Fruit fly (Drosophila melanogaster) whole organism, embryonic: ENCODE measurements around the gene CG5107.

Experiments
- ATbp ChIP-seq: fragments of 200-800 bp; sonication (Bioruptor generic); optimal IDR thresholded peaks from 2 replicates; lab custom pipeline; 2017; ENCODE audit warnings: missing biosample characterization, mild to moderate bottlenecking, missing genetic modification characterization, missing genetic modification reagents
- C15 ChIP-seq: fragments of 200-800 bp; sonication (Bioruptor generic); IDR thresholded peaks from 3 replicates; pipeline ENCODE4 v1.3.6; 2022; ENCODE audit warnings: missing biosample characterization, missing genetic modification characterization
- CG1024 ChIP-seq: fragments of 200-800 bp; sonication (Bioruptor generic); IDR thresholded peaks from 2 replicates; pipeline ENCODE4 v1.3.6; 2022; ENCODE audit warnings: missing biosample characterization, missing genetic modification characterization
- CG11695 ChIP-seq: fragments of 200-800 bp; sonication (Bioruptor generic); IDR thresholded peaks from 3 replicates; pipeline ENCODE4 v1.3.6; 2022; ENCODE audit warnings: missing biosample characterization, missing genetic modification characterization
- CG15479 ChIP-seq: fragments of 200-800 bp; sonication (Bioruptor generic); optimal IDR thresholded peaks from 3 replicates; lab custom pipeline; 2019; ENCODE audit warnings: missing biosample characterization, mild to moderate bottlenecking, missing genetic modification characterization, moderate library complexity
- CG1832 ChIP-seq: fragments of 200-800 bp; sonication (Bioruptor generic); optimal IDR thresholded peaks from 2 replicates; lab custom pipeline; 2017; ENCODE audit warnings: missing biosample characterization, mild to moderate bottlenecking, missing genetic modification characterization, inconsistent platforms
- CG18619 ChIP-seq: fragments of 200-800 bp; sonication (Bioruptor generic); optimal IDR thresholded peaks from 3 replicates; lab custom pipeline; 2017; ENCODE audit warnings: missing biosample characterization, mild to moderate bottlenecking, missing genetic modification characterization
- CG2129 ChIP-seq: fragments of 200-800 bp; sonication (Bioruptor generic); IDR thresholded peaks from 2 replicates; pipeline ENCODE4 v1.3.6; 2022; ENCODE audit warnings: missing biosample characterization, missing genetic modification characterization; ENCODE audit not compliant: partially characterized antibody
- CG2712 ChIP-seq: fragments of 200-800 bp; optimal IDR thresholded peaks from 3 replicates; lab custom pipeline; 2019; ENCODE audit warnings: missing biosample characterization, mild to moderate bottlenecking, missing genetic modification characterization, moderate library complexity
- CG31365 ChIP-seq: fragments of 200-800 bp; sonication (Bioruptor generic); optimal IDR thresholded peaks from 2 replicates; lab custom pipeline; 2018; ENCODE audit warnings: missing biosample characterization, mild to moderate bottlenecking, missing genetic modification characterization
- CG31388 ChIP-seq: fragments of 200-800 bp; sonication (Bioruptor generic); optimal IDR thresholded peaks from 2 replicates; lab custom pipeline; 2016; ENCODE audit warnings: missing biosample characterization, missing genetic modification characterization
- CG3163 ChIP-seq: fragments of 200-800 bp; sonication (Bioruptor generic); optimal IDR thresholded peaks from 3 replicates; lab custom pipeline; 2016; ENCODE audit warnings: missing biosample characterization, missing genetic modification characterization
- CG32532 ChIP-seq: fragments of 200-800 bp; sonication (Bioruptor generic); IDR thresholded peaks from 2 replicates; pipeline ENCODE4 v1.3.6; 2022; ENCODE audit warnings: missing biosample characterization, missing genetic modification characterization
- CG3838 ChIP-seq: fragments of 200-800 bp; sonication (Bioruptor generic); optimal IDR thresholded peaks from 3 replicates; lab custom pipeline; 2016; ENCODE audit warnings: missing biosample characterization, missing genetic modification characterization
- CG3995 ChIP-seq: fragments of 200-800 bp; sonication (Bioruptor generic); optimal IDR thresholded peaks from 3 replicates; lab custom pipeline; 2016; ENCODE audit warnings: missing biosample characterization, missing genetic modification characterization
- CG4404 ChIP-seq: fragments of 200-800 bp; sonication (Bioruptor generic); IDR thresholded peaks from 2 replicates; pipeline ENCODE4 v1.3.6; 2022; ENCODE audit warnings: missing biosample characterization, missing genetic modification characterization
- CG4854 ChIP-seq: fragments of 200-800 bp; sonication (Bioruptor generic); optimal IDR thresholded peaks from 2 replicates; lab custom pipeline; 2016; ENCODE audit warnings: missing biosample characterization, missing genetic modification characterization, inconsistent platforms
- CG6254 ChIP-seq: fragments of 200-800 bp; sonication (Bioruptor generic); optimal IDR thresholded peaks from 3 replicates; lab custom pipeline; 2017; ENCODE audit warnings: mild to moderate bottlenecking, missing biosample characterization, missing genetic modification reagents, missing genetic modification characterization
- CG7928 ChIP-seq: fragments of 200-800 bp; sonication (Bioruptor generic); optimal IDR thresholded peaks from 2 replicates; lab custom pipeline; 2017; ENCODE audit warnings: missing biosample characterization, mild to moderate bottlenecking, missing genetic modification characterization
- CG8359 ChIP-seq: fragments of 200-800 bp; sonication (Bioruptor generic); optimal IDR thresholded peaks from 2 replicates; lab custom pipeline; 2017; ENCODE audit warnings: missing biosample characterization, mild to moderate bottlenecking, missing genetic modification characterization, borderline replicate concordance
- CG8388 ChIP-seq: fragments of 200-800 bp; sonication (Bioruptor generic); optimal IDR thresholded peaks from 2 replicates; lab custom pipeline; 2019; ENCODE audit warnings: missing biosample characterization, mild to moderate bottlenecking, missing genetic modification characterization, moderate library complexity
- CG9876 ChIP-seq: fragments of 200-800 bp; sonication (Bioruptor generic); optimal IDR thresholded peaks from 2 replicates; lab custom pipeline; 2016; ENCODE audit warnings: missing biosample characterization, missing genetic modification characterization
- Dp ChIP-seq: fragments of 200-800 bp; sonication (Bioruptor generic); optimal IDR thresholded peaks from 2 replicates; lab custom pipeline; 2018; ENCODE audit warnings: missing biosample characterization, mild to moderate bottlenecking, missing genetic modification characterization, moderate library complexity
- Gug ChIP-seq: fragments of 200-800 bp; sonication (Bioruptor generic); IDR thresholded peaks from 4 replicates; pipeline ENCODE4 v1.3.6; 2022; ENCODE audit warnings: missing biosample characterization, missing genetic modification characterization
- H2.0 ChIP-seq: fragments of 200-800 bp; sonication (Bioruptor generic); IDR thresholded peaks from 2 replicates; pipeline ENCODE4 v1.3.6; 2022; ENCODE audit warnings: missing biosample characterization, missing genetic modification characterization
- Lpt ChIP-seq: fragments of >200 bp; optimal IDR thresholded peaks from 2 replicates; lab custom pipeline; 2018; ENCODE audit warnings: missing biosample characterization, missing genetic modification characterization
- NC2β ChIP-seq: fragments of 200-800 bp; sonication (Bioruptor generic); optimal IDR thresholded peaks from 2 replicates; lab custom pipeline; 2016; ENCODE audit warnings: missing biosample characterization, missing genetic modification characterization
- Nf-YA ChIP-seq: fragments of 200-800 bp; sonication (Bioruptor generic); IDR thresholded peaks from 2 replicates; pipeline ENCODE4 v1.3.6; 2022; ENCODE audit warnings: missing biosample characterization, missing genetic modification characterization
- Oli ChIP-seq: fragments of 200-800 bp; sonication (Bioruptor generic); optimal IDR thresholded peaks from 2 replicates; lab custom pipeline; 2018; ENCODE audit warnings: missing biosample characterization, mild to moderate bottlenecking, missing genetic modification characterization, moderate library complexity
- PHDP ChIP-seq: fragments of 200-800 bp; sonication (Bioruptor generic); optimal IDR thresholded peaks from 3 replicates; lab custom pipeline; 2018; ENCODE audit warnings: missing biosample characterization, mild to moderate bottlenecking, missing genetic modification characterization, moderate library complexity
- Spps ChIP-seq: fragments of 200-800 bp; sonication (Bioruptor generic); optimal IDR thresholded peaks from 2 replicates; lab custom pipeline; 2018; ENCODE audit warnings: missing biosample characterization, mild to moderate bottlenecking, missing genetic modification characterization
- Sry-β ChIP-seq: fragments of 200-800 bp; sonication (Bioruptor generic); optimal IDR thresholded peaks from 2 replicates; lab custom pipeline; 2018; ENCODE audit warnings: missing biosample characterization, mild to moderate bottlenecking, missing genetic modification characterization, moderate library complexity
- Taf1 ChIP-seq: fragments of 200-800 bp; sonication (Bioruptor generic); IDR thresholded peaks from 2 replicates; pipeline ENCODE4 v1.3.6; 2022; ENCODE audit warnings: missing biosample characterization, missing genetic modification characterization
- Usf ChIP-seq: fragments of 200-800 bp; sonication (Bioruptor generic); optimal IDR thresholded peaks from 2 replicates; lab custom pipeline; 2017; ENCODE audit warnings: missing genotype, missing biosample characterization, missing genetic modification characterization
- Xrp1 ChIP-seq: fragments of 200-800 bp; sonication (Bioruptor generic); IDR thresholded peaks from 2 replicates; pipeline ENCODE4 v1.3.6; 2022; ENCODE audit warnings: missing biosample characterization, missing genetic modification characterization
- bcd ChIP-seq: fragments of 200-800 bp; sonication (Bioruptor generic); optimal IDR thresholded peaks from 2 replicates; lab custom pipeline; 2017; ENCODE audit warnings: missing biosample characterization, mild to moderate bottlenecking, missing genetic modification characterization
- chinmo ChIP-seq: fragments of 200-800 bp; sonication (Bioruptor generic); IDR thresholded peaks from 4 replicates; pipeline ENCODE4 v1.3.6; 2022; ENCODE audit warnings: missing biosample characterization, missing genetic modification characterization; ENCODE audit not compliant: partially characterized antibody
- croc ChIP-seq: fragments of 200-800 bp; sonication (Bioruptor generic); conservative IDR thresholded peaks from 3 replicates; pipeline ENCODE4 v1.3.6; 2022; ENCODE audit warnings: missing biosample characterization, missing genetic modification characterization
- emc ChIP-seq: fragments of 200-800 bp; sonication (Bioruptor generic); optimal IDR thresholded peaks from 2 replicates; lab custom pipeline; 2016; ENCODE audit warnings: missing biosample characterization, missing genetic modification characterization
- esg ChIP-seq: fragments of 200-800 bp; sonication (Bioruptor generic); conservative IDR thresholded peaks from 2 replicates; pipeline ENCODE4 v1.3.6; 2022; ENCODE audit warnings: missing biosample characterization, missing genetic modification characterization
- eyg ChIP-seq: fragments of 200-800 bp; sonication (Bioruptor generic); optimal IDR thresholded peaks from 3 replicates; lab custom pipeline; 2016; ENCODE audit warnings: missing biosample characterization, missing genetic modification characterization
- fd3F ChIP-seq: fragments of 200-800 bp; sonication (Bioruptor generic); optimal IDR thresholded peaks from 2 replicates; lab custom pipeline; 2018; ENCODE audit warnings: missing biosample characterization, mild to moderate bottlenecking, missing genetic modification characterization, moderate library complexity
- ham ChIP-seq: fragments of 200-800 bp; sonication (Bioruptor generic); IDR thresholded peaks from 2 replicates; pipeline ENCODE4 v1.3.6; 2022; ENCODE audit warnings: missing biosample characterization, missing genetic modification characterization
- lmd ChIP-seq: fragments of 200-800 bp; sonication (Bioruptor generic); IDR thresholded peaks from 2 replicates; pipeline ENCODE4 v1.3.6; 2022; ENCODE audit warnings: missing biosample characterization, missing genetic modification characterization
- pzg ChIP-seq: fragments of 200-800 bp; sonication (Bioruptor generic); optimal IDR thresholded peaks from 3 replicates; lab custom pipeline; 2018; ENCODE audit warnings: missing biosample characterization, mild to moderate bottlenecking, missing genetic modification characterization, moderate library complexity
- sima ChIP-seq: fragments of 200-800 bp; sonication (Bioruptor generic); optimal IDR thresholded peaks from 2 replicates; lab custom pipeline; 2016; ENCODE audit warnings: missing biosample characterization, missing genetic modification characterization
- tna ChIP-seq: fragments of 200-800 bp; sonication (Bioruptor generic); IDR thresholded peaks from 2 replicates; pipeline ENCODE4 v1.3.6; 2022; ENCODE audit warnings: missing biosample characterization, missing genetic modification characterization; ENCODE audit not compliant: partially characterized antibody
- usp ChIP-seq: fragments of >200 bp; optimal IDR thresholded peaks from 2 replicates; lab custom pipeline; 2017; ENCODE audit warnings: missing biosample characterization, missing genetic modification characterization
- yki ChIP-seq: fragments of >200 bp; optimal IDR thresholded peaks from 3 replicates; lab custom pipeline; 2018
- zen ChIP-seq: fragments of 200-800 bp; sonication (Bioruptor generic); optimal IDR thresholded peaks from 3 replicates; lab custom pipeline; 2018; ENCODE audit warnings: missing biosample characterization, mild to moderate bottlenecking, missing genetic modification characterization, moderate library complexity

The CG5107 gene

DNA sequence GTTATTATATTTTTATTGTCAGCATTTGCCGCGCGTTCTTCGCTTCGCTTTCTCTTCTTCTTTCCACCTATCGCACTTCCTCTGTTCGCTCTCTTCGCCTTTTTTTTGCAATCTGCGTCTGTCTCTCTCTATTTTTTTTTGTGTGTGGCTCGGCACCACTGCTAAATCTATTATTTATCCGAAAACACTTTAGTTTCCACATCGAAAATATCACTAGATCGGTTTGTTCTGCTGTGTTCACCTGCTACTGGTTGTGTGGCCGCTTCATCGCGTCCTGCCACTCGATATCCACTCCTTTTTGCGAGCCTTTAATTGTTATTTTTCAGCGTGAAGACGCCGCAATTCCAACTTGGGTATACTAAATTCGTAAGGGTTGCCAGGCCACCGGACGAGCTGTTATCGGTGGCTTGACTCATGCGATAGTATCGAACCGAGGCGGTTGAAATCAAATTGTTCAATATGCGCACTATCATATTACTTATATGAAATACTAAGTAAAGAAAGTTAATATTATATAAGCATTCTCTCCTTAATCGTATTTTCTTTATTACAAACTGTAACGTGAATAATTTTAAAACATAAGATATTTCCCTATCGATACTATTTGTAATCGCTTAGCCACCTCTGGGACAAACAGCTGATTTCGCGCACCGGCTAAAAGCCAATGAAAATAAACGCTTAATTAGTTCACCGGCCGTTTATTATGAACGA is 22.4 kb upstream of the CG5107 start, which contains the start of the genes XNP, CG42488 and CG5116 (continued):
- TF ChIP-seq esg (GFP tag; lab: Robert Waterston, UW) (0 out of 2 replicates have a peak, but pooled peaks have one; percentile 16), CG2712 (tag; lab: Kevin White, UChicago) (peak; percentile 69), CG3838 (no peak), CG1832 (GFP tag; lab: Kevin White, UChicago) (peak; percentile 65), Nf-YA (GFP tag; lab: Robert Waterston, UW) (no peak), Sry-β (peak; percentile 34), pzg (GFP tag; lab: Kevin White, UChicago) (peak; percentile 72), croc (GFP tag; lab: Robert Waterston, UW) (no peak), eyg (GFP tag; lab: Kevin White, UChicago) (no peak), CG3163 (peak; percentile 7), CG31388 (GFP tag; lab: Kevin White, UChicago) (no peak), CG11695 (no peak), CG6254 (GFP tag; lab: Kevin White, UChicago) (no peak), CG4854 (GFP tag; lab: Kevin White, UChicago) (peak; percentile 2), lmd (GFP tag; lab: Robert Waterston, UW) (peak; percentile 32; the same call in 1 of the 2 replicates), ham (no peak), Taf1 (GFP tag; lab: Robert Waterston, UW) (peak; percentile 34; the same call in 1 of the 2 replicates), CG8359 (GFP tag; lab: Kevin White, UChicago) (no peak), Xrp1 (peak; percentile 40; the same call in 1 of the 2 replicates), Usf (GFP tag; lab: Kevin White, UChicago) (no peak), tna (GFP tag; lab: Robert Waterston, UW) (peak; percentile 93), bcd (GFP tag; lab: Kevin White, UChicago) (peak; percentile 37), CG3995 (GFP tag; lab: Kevin White, UChicago) (no peak), C15 (no peak), NC2β (GFP tag; lab: Kevin White, UChicago) (no peak), yki (lab: Kevin White, UChicago) (no peak), Spps (no peak), Oli (tag; lab: Kevin White, UChicago) (no peak), CG1024 (GFP tag; lab: Robert Waterston, UW) (0 out of 2 replicates have a peak, but pooled peaks have one; percentile 3), CG4404 (GFP tag; lab: Robert Waterston, UW) (no peak; the same call in 1 of the 2 replicates), CG15479 (GFP tag; lab: Kevin White, UChicago) (no peak), Lpt (GFP tag; lab: Kevin White, UChicago) (no peak), CG2129 (GFP tag; lab: Robert Waterston, UW) (peak; percentile 99), PHDP (tag; lab: Kevin White, UChicago) (no peak), CG31365 (no peak), CG7928 (no peak), emc (no peak), fd3F (GFP tag; lab: Kevin White, UChicago) (no peak), H2.0 (GFP tag; lab: Robert Waterston, UW) (no peak), CG9876 (no peak), CG8388 (GFP tag; lab: Kevin White, UChicago) (peak; percentile 19), Gug (peak; percentile 61; the same call in 2 of the 4 replicates), CG18619 (GFP tag; lab: Kevin White, UChicago) (peak; percentile 31), ATbp (GFP tag; lab: Kevin White, UChicago) (no peak), usp (no peak), zen (peak; percentile 70), sima (no peak), CG32532 (GFP tag; lab: Robert Waterston, UW) (peak; percentile 68), Dp (GFP tag; lab: Kevin White, UChicago) (peak; percentile 43), chinmo (GFP tag; lab: Robert Waterston, UW) (peak; percentile 96)
